Worm (Caenorhabditis elegans): ENCODE measurements around the gene ZC190.4.

ZC190.4 gene

DNA sequence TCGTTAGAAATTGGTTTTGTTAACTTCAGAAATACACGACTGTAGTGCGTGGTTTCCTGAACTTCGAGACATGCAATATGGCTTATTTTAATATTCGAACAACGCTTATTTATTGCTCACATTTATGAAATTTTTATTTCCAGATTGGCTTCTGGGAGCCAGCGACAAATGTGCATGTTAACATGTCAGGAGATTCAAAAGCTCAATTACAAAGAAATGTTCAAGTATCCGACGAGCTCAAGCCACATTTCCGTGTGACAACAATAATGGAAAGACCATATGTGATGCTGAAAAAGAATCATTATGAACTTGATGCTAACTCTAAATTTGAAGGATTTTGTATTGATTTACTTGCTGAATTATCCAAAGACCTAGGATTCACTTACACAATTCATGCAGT is 52.5 kb downstream of the ZC190.4 start:
- no peak for TF ChIP-seq ceh-58 (GFP tag; IDR thresholded peaks at IDR 0.05)
- no peak for TF ChIP-seq ceh-27 (GFP tag; optimal IDR thresholded peaks at IDR 0.05)
- no peak for TF ChIP-seq D2030.7 (GFP tag; IDR thresholded peaks at IDR 0.05)
- TF ChIP-seq B0336.3 (GFP tag; IDR thresholded peaks at IDR 0.05): no peak
- no peak for TF ChIP-seq attf-3 (GFP tag; conservative IDR thresholded peaks at IDR 0.05)
- TF ChIP-seq lin-35 (GFP tag; optimal IDR thresholded peaks at IDR 0.05): no peak
- TF ChIP-seq F37B4.10 (GFP tag; IDR thresholded peaks at IDR 0.05): no peak
- TF ChIP-seq ztf-26 (tag; optimal IDR thresholded peaks at IDR 0.05): no peak
- TF ChIP-seq F57C9.4 (tag; optimal IDR thresholded peaks at IDR 0.05): no peak
- no peak for TF ChIP-seq snpc-1.1 (tag; optimal IDR thresholded peaks at IDR 0.05; ENCODE audit: insufficient read depth)
- TF ChIP-seq egrh-3 (GFP tag; IDR thresholded peaks at IDR 0.05): no peak
- no peak for TF ChIP-seq pha-4 (tag; optimal IDR thresholded peaks at IDR 0.05)
- TF ChIP-seq F23B12.7 (tag; optimal IDR thresholded peaks at IDR 0.05; ENCODE audit: insufficient read depth): no peak
- TF ChIP-seq ztf-28 (GFP tag; IDR thresholded peaks at IDR 0.05): no peak
- no peak for TF ChIP-seq athp-1 (tag; optimal IDR thresholded peaks at IDR 0.05)
- no peak for TF ChIP-seq attf-6 (GFP tag; IDR thresholded peaks at IDR 0.05)
- no peak for TF ChIP-seq zfh-2 (GFP tag; conservative IDR thresholded peaks at IDR 0.05)
- no peak for TF ChIP-seq tlf-1 (GFP tag; optimal IDR thresholded peaks at IDR 0.05)
- no peak for TF ChIP-seq die-1 (tag; optimal IDR thresholded peaks at IDR 0.05)

Data from whole organism, young adult.